Worm (Caenorhabditis elegans): Measurements from ENCODE around the gene Y51A2B.8.

Y51A2B.8 gene

DNA sequence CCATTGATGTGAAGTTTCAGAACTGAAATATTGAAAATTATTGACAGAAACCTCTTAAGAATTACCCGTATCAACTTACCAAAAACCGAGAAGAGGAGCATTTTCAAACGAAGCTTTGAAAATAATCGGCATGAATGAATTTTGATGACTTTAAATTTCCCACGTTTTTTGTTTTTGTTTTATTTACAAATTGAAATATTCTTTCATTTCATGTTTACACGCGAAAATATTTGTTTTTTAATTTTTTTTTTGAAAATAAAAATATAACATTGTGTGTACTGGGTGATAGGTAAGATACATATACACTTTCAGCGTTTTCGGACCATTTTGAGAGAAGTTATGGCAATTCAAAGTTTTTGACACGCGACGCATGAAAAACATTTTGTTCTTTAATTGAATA is 16.7 kb downstream of the Y51A2B.8 start, which contains the start of gene Y51A2B.9:
Y51A2B.9 (minus strand) TSS at position 101 of the 400 bp plus-strand sequence.
- TF ChIP-seq tlf-1 (GFP tag; optimal IDR thresholded peaks at IDR 0.05) (no peak), F37B4.10 (GFP tag; IDR thresholded peaks at IDR 0.05) (no peak), egrh-3 (GFP tag; IDR thresholded peaks at IDR 0.05) (no peak), Y79H2A.3 (GFP tag; conservative IDR thresholded peaks at IDR 0.05) (no peak), nfya-1 (tag; optimal IDR thresholded peaks at IDR 0.05; ENCODE audit: borderline replicate concordance, insufficient read depth) (no peak), unc-130 (GFP tag; optimal IDR thresholded peaks at IDR 0.05) (no peak), nhr-179 (tag; optimal IDR thresholded peaks at IDR 0.05) (no peak), ztf-25 (GFP tag; IDR thresholded peaks at IDR 0.05) (no peak), lin-35 (GFP tag; optimal IDR thresholded peaks at IDR 0.05) (no peak), Y53G8AR.9 (GFP tag; conservative IDR thresholded peaks at IDR 0.05) (no peak), dpff-1 (tag; optimal IDR thresholded peaks at IDR 0.05) (no peak), hlh-26 (GFP tag; conservative IDR thresholded peaks at IDR 0.05) (no peak), chd-7 (tag; optimal IDR thresholded peaks at IDR 0.05) (no peak), attf-5 (GFP tag; optimal IDR thresholded peaks at IDR 0.05) (no peak), lir-1 (GFP tag; conservative IDR thresholded peaks at IDR 0.05) (no peak), hmg-1.2 (GFP tag; IDR thresholded peaks at IDR 0.05) (no peak), snpc-4 (GFP tag; optimal IDR thresholded peaks at IDR 0.05) (no peak), snpc-4 (tag; optimal IDR thresholded peaks at IDR 0.05) (no peak), sdz-38 (tag; optimal IDR thresholded peaks at IDR 0.05) (no peak), madf-3 (GFP tag; IDR thresholded peaks at IDR 0.05) (no peak), sea-2 (GFP tag; IDR thresholded peaks at IDR 0.05) (no peak)

DNA sequence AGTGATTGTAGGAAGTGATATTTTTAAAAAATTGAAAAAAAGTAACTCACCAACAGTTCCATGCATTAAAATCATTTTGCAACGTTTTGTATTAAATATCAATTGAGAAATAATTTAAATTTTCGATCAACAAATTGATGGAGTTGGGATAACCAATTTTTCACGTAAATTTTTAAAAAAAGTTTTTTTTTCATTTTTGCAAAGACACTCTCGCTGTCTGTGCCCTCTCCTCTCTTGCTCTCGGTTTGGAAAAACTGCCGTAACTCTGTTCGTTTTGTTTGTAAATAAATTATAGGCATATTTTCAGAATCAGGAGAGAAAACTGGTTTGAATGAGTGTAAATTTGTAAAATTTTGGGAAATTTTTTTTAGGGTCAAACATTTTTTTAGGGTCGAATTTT is 18.9 kb downstream of the Y51A2B.8 start, which contains the start of gene Y51A2B.16:
Y51A2B.16 (minus strand) TSS at position 101 of the 400 bp plus-strand sequence.
- TF ChIP-seq egl-18 (GFP tag; IDR thresholded peaks at IDR 0.05) = no peak
- no peak for TF ChIP-seq lin-26 (GFP tag; IDR thresholded peaks at IDR 0.05)
- TF ChIP-seq C06A6.2 (GFP tag; conservative IDR thresholded peaks at IDR 0.05) = no peak
- TF ChIP-seq Y53F4B.3 (GFP tag; IDR thresholded peaks at IDR 0.05) = no peak
- no peak for TF ChIP-seq athp-1 (tag; optimal IDR thresholded peaks at IDR 0.05)
- TF ChIP-seq T07F8.4 (tag; optimal IDR thresholded peaks at IDR 0.05) = no peak
- no peak for TF ChIP-seq ceh-40 (GFP tag; IDR thresholded peaks at IDR 0.05)
- no peak for TF ChIP-seq aptf-3 (GFP tag; IDR thresholded peaks at IDR 0.05)
- TF ChIP-seq madf-8 (GFP tag; conservative IDR thresholded peaks at IDR 0.05) = no peak
- no peak for TF ChIP-seq tbx-9 (tag; optimal IDR thresholded peaks at IDR 0.05; ENCODE audit: borderline replicate concordance)
- TF ChIP-seq bed-1 (GFP tag; IDR thresholded peaks at IDR 0.05) = no peak
- TF ChIP-seq snpc-4 (GFP tag; optimal IDR thresholded peaks at IDR 0.05) = no peak
- no peak for TF ChIP-seq snpc-4 (tag; optimal IDR thresholded peaks at IDR 0.05)
- no peak for TF ChIP-seq atf-7 (tag; optimal IDR thresholded peaks at IDR 0.05)
- no peak for TF ChIP-seq pha-4 (tag; optimal IDR thresholded peaks at IDR 0.05)
- no peak for TF ChIP-seq dox-1 (GFP tag; IDR thresholded peaks at IDR 0.05)
- no peak for TF ChIP-seq Y53G8AR.9 (GFP tag; conservative IDR thresholded peaks at IDR 0.05)
- no peak for TF ChIP-seq Y79H2A.3 (GFP tag; conservative IDR thresholded peaks at IDR 0.05)
- TF ChIP-seq T26A5.8 (tag; optimal IDR thresholded peaks at IDR 0.05) = no peak
- no peak for TF ChIP-seq lin-35 (GFP tag; optimal IDR thresholded peaks at IDR 0.05)
- TF ChIP-seq cebp-2 (GFP tag; IDR thresholded peaks at IDR 0.05) = no peak

DNA sequence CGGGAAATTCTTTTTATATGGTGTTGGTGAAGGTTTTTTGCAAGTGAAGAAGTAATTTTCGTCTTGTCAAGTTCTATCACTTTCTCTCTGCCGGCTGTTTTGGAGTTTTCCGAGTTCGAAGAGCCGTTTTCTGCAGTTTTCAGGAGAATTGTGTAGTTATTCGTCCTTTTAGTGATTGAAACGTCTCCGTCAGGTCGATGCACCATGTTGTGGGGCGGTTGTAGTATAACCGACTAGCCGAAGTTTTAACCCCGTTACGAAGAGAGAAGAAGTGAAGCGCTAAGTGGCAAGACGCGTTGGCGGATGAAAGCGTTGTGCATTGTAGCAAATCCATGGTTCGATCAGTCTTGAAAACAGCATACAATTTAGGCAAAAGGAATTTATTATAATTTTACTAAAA is 23.8 kb downstream of the Y51A2B.8 start:
- TF ChIP-seq ceh-91 (GFP tag; IDR thresholded peaks at IDR 0.05) (no peak), Y56A3A.18 (GFP tag; IDR thresholded peaks at IDR 0.05) (no peak), sea-2 (GFP tag; IDR thresholded peaks at IDR 0.05) (no peak), die-1 (tag; optimal IDR thresholded peaks at IDR 0.05) (no peak), F57C9.4 (tag; optimal IDR thresholded peaks at IDR 0.05) (no peak)

Measured in whole organism, young adult.